Worm (Caenorhabditis elegans) whole organism, early embryonic: Measurements from ENCODE around the gene acdh-9.

Experiments used
- B0310.2 ChIP-seq: sonication (generic microtip); optimal IDR thresholded peaks from 2 replicates; lab custom pipeline; 2016; ENCODE audit warnings: mild to moderate bottlenecking, missing genetic modification characterization, missing compliant biosample characterization
- F13C5.2 ChIP-seq: sonication (generic microtip); optimal IDR thresholded peaks from 2 replicates; lab custom pipeline; 2017; ENCODE audit warnings: mild to moderate bottlenecking, missing genetic modification characterization, inconsistent platforms, missing compliant biosample characterization
- aly-1 ChIP-seq: sonication (generic microtip); optimal IDR thresholded peaks from 2 replicates; lab custom pipeline; 2016; ENCODE audit warnings: missing genetic modification characterization, missing compliant biosample characterization
- ama-1 ChIP-seq: fragments of 150-350 bp; optimal IDR thresholded peaks from 2 replicates; lab custom pipeline; 2014
- ceh-13 ChIP-seq: fragments of 200-800 bp; sonication (Bioruptor generic); optimal IDR thresholded peaks from 2 replicates; lab custom pipeline; 2018; ENCODE audit warnings: mild to moderate bottlenecking, missing genetic modification characterization, missing compliant biosample characterization
- ceh-36 ChIP-seq: sonication (generic microtip); optimal IDR thresholded peaks from 2 replicates; lab custom pipeline; 2016; ENCODE audit warnings: missing genetic modification characterization, inconsistent platforms, missing compliant biosample characterization
- ets-7 ChIP-seq: sonication (generic microtip); optimal IDR thresholded peaks from 2 replicates; lab custom pipeline; 2016; ENCODE audit warnings: missing genotype, missing genetic modification characterization, missing compliant biosample characterization
- flt-1 ChIP-seq: fragments of 200-800 bp; sonication (Bioruptor generic); IDR thresholded peaks from 2 replicates; pipeline ENCODE4 v1.3.6; 2022; ENCODE audit warnings: missing genetic modification characterization, missing compliant biosample characterization
- hmbx-1 ChIP-seq: sonication (generic microtip); optimal IDR thresholded peaks from 2 replicates; lab custom pipeline; 2016; ENCODE audit warnings: mild to moderate bottlenecking, missing genetic modification characterization, missing compliant biosample characterization
- hmg-4 ChIP-seq: fragments of 200-800 bp; sonication (Bioruptor generic); optimal IDR thresholded peaks from 2 replicates; lab custom pipeline; 2018; ENCODE audit warnings: mild to moderate bottlenecking, missing genetic modification characterization, missing compliant biosample characterization
- hnd-1 ChIP-seq: sonication (generic microtip); optimal IDR thresholded peaks from 2 replicates; lab custom pipeline; 2016; ENCODE audit warnings: missing genetic modification characterization, missing compliant biosample characterization
- pes-1 ChIP-seq: fragments of 200-800 bp; sonication (Bioruptor generic); IDR thresholded peaks from 2 replicates; pipeline ENCODE4 v1.3.6; 2022; ENCODE audit warnings: missing genetic modification reagents, missing genetic modification characterization, missing compliant biosample characterization
- scrt-1 ChIP-seq: fragments of 200-800 bp; sonication (Bioruptor generic); IDR thresholded peaks from 2 replicates; pipeline ENCODE4 v1.3.6; 2022; ENCODE audit warnings: missing genetic modification characterization, missing compliant biosample characterization
- sea-1 ChIP-seq: fragments of 200-800 bp; sonication (Bioruptor generic); conservative IDR thresholded peaks from 2 replicates; pipeline ENCODE4 v1.3.6; 2022; ENCODE audit warnings: missing genetic modification characterization, missing compliant biosample characterization
- tbx-11 ChIP-seq: fragments of 200-800 bp; sonication (Bioruptor generic); IDR thresholded peaks from 2 replicates; pipeline ENCODE4 v1.3.6; 2022; ENCODE audit warnings: missing genetic modification characterization, missing compliant biosample characterization
- tbx-37 ChIP-seq: fragments of 200-800 bp; sonication (Bioruptor generic); conservative IDR thresholded peaks from 2 replicates; pipeline ENCODE4 v1.3.6; 2022; ENCODE audit warnings: missing genetic modification reagents, missing genetic modification characterization, missing compliant biosample characterization
- tra-4 ChIP-seq: sonication (generic microtip); optimal IDR thresholded peaks from 2 replicates; lab custom pipeline; 2017; ENCODE audit warnings: missing genetic modification characterization, missing compliant biosample characterization

The acdh-9 gene

ce11 chrII:808457-808856, 39.9 kb downstream of the acdh-9 start, which contains the start of gene F46F5.11:
Gene F46F5.11 (plus strand): TSS chrII:808757.
- TF ChIP-seq ceh-13 (GFP tag; lab: Kevin White, UChicago) (no peak), hmg-4 (GFP tag; lab: Kevin White, UChicago) (no peak), tra-4 (tag; lab: Kevin White, UChicago) (no peak), ceh-36 (no peak), hmbx-1 (tag; lab: Kevin White, UChicago) (no peak), ets-7 (tag; lab: Kevin White, UChicago) (no peak), tbx-37 (GFP tag; lab: Robert Waterston, UW) (no peak), scrt-1 (no peak), sea-1 (GFP tag; lab: Robert Waterston, UW) (no peak), tbx-11 (GFP tag; lab: Robert Waterston, UW) (no peak), aly-1 (tag; lab: Kevin White, UChicago) (no peak), hnd-1 (tag; lab: Kevin White, UChicago) (no peak), pes-1 (GFP tag; lab: Robert Waterston, UW) (no peak), F13C5.2 (tag; lab: Kevin White, UChicago) (no peak), flt-1 (GFP tag; lab: Robert Waterston, UW) (no peak), ama-1 (lab: Kevin White, UChicago) (no peak), B0310.2 (tag; lab: Kevin White, UChicago) (no peak)

ce11 chrII:803009-803408, 45.4 kb downstream of the acdh-9 start, which contains the start of gene F46F5.13:
Gene F46F5.13 (plus strand): TSS chrII:803309.
- no peak for TF ChIP-seq hnd-1 (tag; lab: Kevin White, UChicago)
- TF ChIP-seq ceh-13 (GFP tag; lab: Kevin White, UChicago), result no peak
- no peak for TF ChIP-seq ama-1 (lab: Kevin White, UChicago)
- no peak for TF ChIP-seq pes-1 (GFP tag; lab: Robert Waterston, UW)

ce11 chrII:799700-800099, 48.7 kb downstream of the acdh-9 start, which contains the start of gene F46F5.14:
Gene F46F5.14 (plus strand): TSS chrII:800000.
- TF ChIP-seq ceh-13 (GFP tag; lab: Kevin White, UChicago) (no peak), tbx-37 (GFP tag; lab: Robert Waterston, UW) (no peak), flt-1 (GFP tag; lab: Robert Waterston, UW) (no peak), ets-7 (tag; lab: Kevin White, UChicago) (no peak), tra-4 (tag; lab: Kevin White, UChicago) (no peak), hnd-1 (tag; lab: Kevin White, UChicago) (no peak), sea-1 (GFP tag; lab: Robert Waterston, UW) (no peak), ama-1 (lab: Kevin White, UChicago) (no peak), pes-1 (GFP tag; lab: Robert Waterston, UW) (no peak)

- TF ChIP-seq ama-1 (lab: Kevin White, UChicago), result no peak
- no peak for TF ChIP-seq ceh-13 (GFP tag; lab: Kevin White, UChicago)
- no peak for TF ChIP-seq hmg-4 (GFP tag; lab: Kevin White, UChicago)
- TF ChIP-seq ceh-36, result no peak
- no peak for TF ChIP-seq pes-1 (GFP tag; lab: Robert Waterston, UW)
- no peak for TF ChIP-seq scrt-1
- TF ChIP-seq B0310.2 (tag; lab: Kevin White, UChicago), result no peak
- no peak for TF ChIP-seq tra-4 (tag; lab: Kevin White, UChicago)
- no peak for TF ChIP-seq aly-1 (tag; lab: Kevin White, UChicago)
- no peak for TF ChIP-seq hmbx-1 (tag; lab: Kevin White, UChicago)
- TF ChIP-seq hnd-1 (tag; lab: Kevin White, UChicago), result no peak
- no peak for TF ChIP-seq tbx-11 (GFP tag; lab: Robert Waterston, UW)
- no peak for TF ChIP-seq sea-1 (GFP tag; lab: Robert Waterston, UW)
- no peak for TF ChIP-seq F13C5.2 (tag; lab: Kevin White, UChicago)
- TF ChIP-seq tbx-37 (GFP tag; lab: Robert Waterston, UW), result no peak
- TF ChIP-seq flt-1 (GFP tag; lab: Robert Waterston, UW), result no peak
- no peak for TF ChIP-seq ets-7 (tag; lab: Kevin White, UChicago)
Observed at ce11 chrII:797445-797844, 51.0 kb downstream of the acdh-9 start.

- TF ChIP-seq pes-1 (GFP tag; lab: Robert Waterston, UW) (no peak), tbx-37 (GFP tag; lab: Robert Waterston, UW) (no peak), scrt-1 (no peak), ama-1 (lab: Kevin White, UChicago) (no peak), hnd-1 (tag; lab: Kevin White, UChicago) (no peak), hmg-4 (GFP tag; lab: Kevin White, UChicago) (no peak), flt-1 (GFP tag; lab: Robert Waterston, UW) (no peak), ets-7 (tag; lab: Kevin White, UChicago) (no peak)
Observed at ce11 chrII:796916-797315, 51.5 kb downstream of the acdh-9 start.
